Fruit fly (Drosophila melanogaster) whole organism, embryonic: ENCODE measurements around the gene Sidpn.

Experiments used
- CG11456 ChIP-seq: fragments of 200-800 bp; sonication (Bioruptor generic); IDR thresholded peaks from 3 replicates; pipeline ENCODE4 v1.3.6; 2022; ENCODE audit warnings: missing biosample characterization, missing genetic modification characterization
- CG12219 ChIP-seq: fragments of 200-800 bp; sonication (Bioruptor generic); optimal IDR thresholded peaks from 3 replicates; lab custom pipeline; 2018; ENCODE audit warnings: missing biosample characterization, mild to moderate bottlenecking, missing genetic modification characterization
- CG12942 ChIP-seq: fragments of 200-800 bp; sonication (Bioruptor generic); optimal IDR thresholded peaks from 3 replicates; lab custom pipeline; 2016; ENCODE audit warnings: missing biosample characterization, missing genetic modification characterization
- CG17385 ChIP-seq: fragments of 200-800 bp; sonication (Bioruptor generic); optimal IDR thresholded peaks from 3 replicates; lab custom pipeline; 2018; ENCODE audit warnings: missing biosample characterization, mild to moderate bottlenecking, missing genetic modification characterization
- CG18599 ChIP-seq: fragments of 200-800 bp; sonication (Bioruptor generic); optimal IDR thresholded peaks from 3 replicates; lab custom pipeline; 2017; ENCODE audit warnings: missing biosample characterization, missing genetic modification characterization, mild to moderate bottlenecking, moderate library complexity, missing genetic modification reagents
- CG2116 ChIP-seq: fragments of 200-800 bp; sonication (Bioruptor generic); optimal IDR thresholded peaks from 3 replicates; lab custom pipeline; 2018; ENCODE audit warnings: missing biosample characterization, mild to moderate bottlenecking, missing genetic modification characterization
- CG2120 ChIP-seq: fragments of 200-800 bp; sonication (Bioruptor generic); optimal IDR thresholded peaks from 3 replicates; lab custom pipeline; 2016; ENCODE audit warnings: missing biosample characterization, missing genetic modification characterization
- CG2199 ChIP-seq: fragments of 200-800 bp; sonication (Bioruptor generic); IDR thresholded peaks from 3 replicates; pipeline ENCODE4 v1.3.6; 2022; ENCODE audit warnings: missing biosample characterization, missing genetic modification characterization
- CG3065 ChIP-seq: fragments of 200-800 bp; sonication (Bioruptor generic); optimal IDR thresholded peaks from 2 replicates; lab custom pipeline; 2016; ENCODE audit warnings: missing biosample characterization, missing genetic modification characterization
- CG34376 ChIP-seq: fragments of 200-800 bp; sonication (Bioruptor generic); optimal IDR thresholded peaks from 2 replicates; lab custom pipeline; 2018; ENCODE audit warnings: missing biosample characterization, mild to moderate bottlenecking, missing genetic modification characterization
- CG7839 ChIP-seq: fragments of 200-800 bp; sonication (Bioruptor generic); optimal IDR thresholded peaks from 3 replicates; lab custom pipeline; 2018; ENCODE audit warnings: missing biosample characterization, mild to moderate bottlenecking, missing genetic modification characterization, moderate library complexity
- Chrac-16 ChIP-seq: fragments of 200-800 bp; sonication (Bioruptor generic); optimal IDR thresholded peaks from 3 replicates; lab custom pipeline; 2016; ENCODE audit warnings: missing biosample characterization, missing genetic modification characterization
- CoRest ChIP-seq: fragments of 200-800 bp; sonication (Bioruptor generic); optimal IDR thresholded peaks from 3 replicates; lab custom pipeline; 2018; ENCODE audit warnings: missing biosample characterization, mild to moderate bottlenecking, missing genetic modification characterization, moderate library complexity
- Dbx ChIP-seq: fragments of 200-800 bp; sonication (Bioruptor generic); IDR thresholded peaks from 3 replicates; pipeline ENCODE4 v1.3.6; 2022; ENCODE audit warnings: missing biosample characterization, missing genetic modification characterization
- Ets65A ChIP-seq: fragments of 200-800 bp; sonication (Bioruptor generic); peaks from one replicate; lab custom pipeline; 2016; ENCODE audit warnings: missing biosample characterization, missing genetic modification characterization
- GATAe ChIP-seq: fragments of 200-800 bp; sonication (Bioruptor generic); conservative IDR thresholded peaks from 2 replicates; pipeline ENCODE4 v1.3.6; 2022; ENCODE audit warnings: missing biosample characterization, missing genetic modification characterization
- Hmr ChIP-seq: fragments of 200-800 bp; sonication (Bioruptor generic); optimal IDR thresholded peaks from 3 replicates; lab custom pipeline; 2017; ENCODE audit warnings: mild to moderate bottlenecking, missing biosample characterization, missing genetic modification reagents, missing genetic modification characterization
- MTF-1 ChIP-seq: fragments of 200-800 bp; sonication (Bioruptor generic); optimal IDR thresholded peaks from 2 replicates; lab custom pipeline; 2018; ENCODE audit warnings: missing biosample characterization, mild to moderate bottlenecking, missing genetic modification characterization, borderline replicate concordance
- Med ChIP-seq: fragments of 200-800 bp; sonication (Bioruptor generic); peaks from one replicate; lab custom pipeline; 2016; ENCODE audit warnings: missing biosample characterization, missing genetic modification characterization, mild to moderate bottlenecking, inconsistent platforms, moderate library complexity
- Mrtf ChIP-seq: fragments of 200-800 bp; sonication (Bioruptor generic); IDR thresholded peaks from 3 replicates; pipeline ENCODE4 v1.3.6; 2022; ENCODE audit warnings: missing biosample characterization, missing genetic modification characterization
- NFAT ChIP-seq: fragments of 200-800 bp; sonication (Bioruptor generic); IDR thresholded peaks from 2 replicates; pipeline ENCODE4 v1.3.6; 2022; ENCODE audit warnings: missing biosample characterization, missing genetic modification characterization
- Nf-YA ChIP-seq: fragments of 200-800 bp; sonication (Bioruptor generic); IDR thresholded peaks from 2 replicates; pipeline ENCODE4 v1.3.6; 2022; ENCODE audit warnings: missing biosample characterization, missing genetic modification characterization
- Oaz ChIP-seq: fragments of 200-800 bp; sonication (Bioruptor generic); IDR thresholded peaks from 2 replicates; pipeline ENCODE4 v1.3.6; 2022; ENCODE audit warnings: missing biosample characterization, missing genetic modification characterization
- Opbp ChIP-seq: fragments of 200-800 bp; sonication (Bioruptor generic); IDR thresholded peaks from 3 replicates; pipeline ENCODE4 v1.3.6; 2022; ENCODE audit warnings: missing biosample characterization, missing genetic modification characterization; ENCODE audit not compliant: partially characterized antibody
- PHDP ChIP-seq: fragments of 200-800 bp; sonication (Bioruptor generic); optimal IDR thresholded peaks from 3 replicates; lab custom pipeline; 2018; ENCODE audit warnings: missing biosample characterization, mild to moderate bottlenecking, missing genetic modification characterization, moderate library complexity
- bsh ChIP-seq, 2 experiments: fragments of 200-800 bp; sonication (Bioruptor generic); optimal IDR thresholded peaks; 2 replicates each; lab custom pipeline; 2017 to 2018; ENCODE audit warnings: mild to moderate bottlenecking in 2 of 2, missing biosample characterization in 2 of 2, missing genetic modification characterization in 2 of 2, moderate library complexity in 1 of 2
- crc ChIP-seq: fragments of 200-800 bp; sonication (Bioruptor generic); optimal IDR thresholded peaks from 2 replicates; lab custom pipeline; 2016; ENCODE audit warnings: missing biosample characterization, missing genetic modification characterization
- disco-r ChIP-seq: fragments of 200-800 bp; sonication (Bioruptor generic); optimal IDR thresholded peaks from 2 replicates; lab custom pipeline; 2016; ENCODE audit warnings: missing biosample characterization, missing genetic modification characterization
- ems ChIP-seq: fragments of 200-800 bp; sonication (Bioruptor generic); optimal IDR thresholded peaks from 3 replicates; lab custom pipeline; 2016; ENCODE audit warnings: missing biosample characterization, missing genetic modification characterization
- exex ChIP-seq: fragments of 200-800 bp; sonication (Bioruptor generic); optimal IDR thresholded peaks from 4 replicates; lab custom pipeline; 2018; ENCODE audit warnings: missing biosample characterization, mild to moderate bottlenecking, missing genetic modification characterization, moderate library complexity
- grau ChIP-seq: fragments of 200-800 bp; optimal IDR thresholded peaks from 3 replicates; lab custom pipeline; 2019; ENCODE audit warnings: missing biosample characterization, mild to moderate bottlenecking, missing genetic modification characterization, moderate library complexity
- grn ChIP-seq: fragments of 200-800 bp; sonication (Bioruptor generic); optimal IDR thresholded peaks from 3 replicates; lab custom pipeline; 2017; ENCODE audit warnings: missing biosample characterization, missing genetic modification characterization
- hkb ChIP-seq, 2 experiments: fragments of 200-800 bp in 1 of 2; fragments of >200 bp in 1 of 2; sonication (Bioruptor generic) in 1 of 2; IDR thresholded peaks in 1 of 2; optimal IDR thresholded peaks in 1 of 2; 2 replicates each; pipeline versions ENCODE4 v1.3.6 to Lab custom; 2017 to 2022; ENCODE audit warnings: missing biosample characterization in 1 of 2, missing genetic modification characterization in 1 of 2
- mirr ChIP-seq: fragments of 200-800 bp; sonication (Bioruptor generic); optimal IDR thresholded peaks from 3 replicates; lab custom pipeline; 2018; ENCODE audit warnings: missing biosample characterization, mild to moderate bottlenecking, missing genetic modification characterization
- nom ChIP-seq: fragments of 200-800 bp; sonication (Bioruptor generic); optimal IDR thresholded peaks from 2 replicates; lab custom pipeline; 2017; ENCODE audit warnings: missing biosample characterization, missing genetic modification characterization, mild to moderate bottlenecking, moderate library complexity, missing genetic modification reagents
- org-1 ChIP-seq: fragments of 200-800 bp; sonication (Bioruptor generic); optimal IDR thresholded peaks from 2 replicates; lab custom pipeline; 2017; ENCODE audit warnings: missing biosample characterization, missing genetic modification characterization
- peb ChIP-seq: fragments of 200-800 bp; sonication (Bioruptor generic); IDR thresholded peaks from 2 replicates; pipeline ENCODE4 v1.3.6; 2022; ENCODE audit warnings: missing biosample characterization, missing genetic modification characterization
- rib ChIP-seq: fragments of 200-800 bp; sonication (Bioruptor generic); IDR thresholded peaks from 2 replicates; pipeline ENCODE4 v1.3.6; 2022; ENCODE audit warnings: missing biosample characterization, missing genetic modification characterization
- sens ChIP-seq: fragments of 200-800 bp; sonication (Bioruptor generic); peaks from one replicate; lab custom pipeline; 2016; ENCODE audit warnings: missing biosample characterization, missing genetic modification characterization
- sim ChIP-seq: fragments of 200-800 bp; sonication (Bioruptor generic); IDR thresholded peaks from 2 replicates; pipeline ENCODE4 v1.3.6; 2022; ENCODE audit warnings: missing biosample characterization, missing genetic modification characterization
- tx ChIP-seq: fragments of 200-800 bp; sonication (Bioruptor generic); optimal IDR thresholded peaks from 2 replicates; lab custom pipeline; 2016; ENCODE audit warnings: missing biosample characterization, missing genetic modification characterization
- vnd ChIP-seq: fragments of 200-800 bp; sonication (Bioruptor generic); IDR thresholded peaks from 3 replicates; pipeline ENCODE4 v1.3.6; 2022; ENCODE audit warnings: missing biosample characterization, missing genetic modification characterization; ENCODE audit not compliant: partially characterized antibody
- zen ChIP-seq: fragments of 200-800 bp; sonication (Bioruptor generic); optimal IDR thresholded peaks from 3 replicates; lab custom pipeline; 2018; ENCODE audit warnings: missing biosample characterization, mild to moderate bottlenecking, missing genetic modification characterization, moderate library complexity
- zf30C ChIP-seq: fragments of 200-800 bp; sonication (Bioruptor generic); optimal IDR thresholded peaks from 3 replicates; lab custom pipeline; 2018; ENCODE audit warnings: missing biosample characterization, mild to moderate bottlenecking, missing genetic modification characterization

Sidpn gene

DNA sequence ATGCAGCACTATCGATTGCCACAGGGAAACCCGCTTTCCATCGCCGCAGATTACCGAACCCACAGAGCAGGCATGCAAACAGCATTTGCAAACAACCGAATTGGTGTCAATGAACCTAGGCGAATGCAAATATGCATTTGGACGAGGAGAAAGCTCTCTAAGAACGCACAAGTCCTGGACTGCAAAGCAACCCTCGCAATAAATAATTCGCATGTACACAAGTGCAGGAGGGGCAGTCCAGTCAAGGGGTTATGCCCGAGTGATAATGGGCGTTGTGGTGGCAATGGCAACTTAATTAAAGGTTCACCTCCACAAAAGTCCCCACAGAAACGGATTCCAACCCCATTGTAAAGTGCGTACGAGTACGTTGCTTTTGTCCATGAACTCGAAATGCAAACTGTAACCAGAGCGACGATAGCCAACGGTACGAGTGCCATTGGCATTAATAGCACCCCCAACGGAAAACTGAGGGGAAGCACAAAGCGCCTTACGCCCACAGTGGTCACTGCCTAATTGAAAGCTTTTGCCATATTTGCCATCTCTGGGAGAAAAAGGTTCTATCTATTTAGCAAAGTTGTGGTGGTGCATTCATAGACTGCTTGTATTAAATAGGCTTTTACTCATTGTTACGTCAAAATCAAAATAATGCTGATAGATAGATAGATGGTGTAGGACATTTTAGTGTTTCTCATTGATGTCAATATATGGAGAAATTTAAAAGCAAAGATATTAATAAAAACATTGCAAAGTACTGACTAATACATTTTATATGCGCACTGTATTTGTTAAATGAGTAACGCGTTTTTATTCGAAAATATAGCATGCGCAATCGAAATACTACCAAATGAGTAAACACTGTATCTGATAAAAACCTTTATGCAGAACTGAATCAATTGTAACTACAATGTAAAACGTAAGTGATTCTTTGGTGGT lies 44.4 kb upstream of the Sidpn start (continued):
- peak; percentile 20 for TF ChIP-seq CG7839
- no peak for TF ChIP-seq Opbp (GFP tag; lab: Robert Waterston, UW)
- no peak for TF ChIP-seq Oaz (GFP tag; lab: Robert Waterston, UW)
- TF ChIP-seq Med, result peak; percentile 55
- no peak for TF ChIP-seq org-1 (GFP tag; lab: Kevin White, UChicago)
- no peak for TF ChIP-seq Ets65A (GFP tag; lab: Kevin White, UChicago)
- no peak for TF ChIP-seq Dbx
- no peak for TF ChIP-seq disco-r (GFP tag; lab: Kevin White, UChicago)
- TF ChIP-seq sim (GFP tag; lab: Robert Waterston, UW), result no peak
- TF ChIP-seq crc (GFP tag; lab: Kevin White, UChicago), result no peak
- no peak for TF ChIP-seq CG18599
- no peak for TF ChIP-seq rib (GFP tag; lab: Robert Waterston, UW)
- TF ChIP-seq peb (GFP tag; lab: Robert Waterston, UW), result no peak
- no peak for TF ChIP-seq CG12942
- TF ChIP-seq GATAe (GFP tag; lab: Robert Waterston, UW), result no peak
- no peak for TF ChIP-seq zf30C (GFP tag; lab: Kevin White, UChicago)
- TF ChIP-seq zen (tag; lab: Kevin White, UChicago), result no peak
- peak; percentile 3 for TF ChIP-seq CG17385
- no peak for TF ChIP-seq CG3065 (GFP tag; lab: Kevin White, UChicago)
- peak in 1 of 2 experiments; percentile 15 for TF ChIP-seq bsh (GFP tag; optimal IDR thresholded peaks at IDR 0.05; lab: Kevin White, UChicago)
- TF ChIP-seq ems (GFP tag; lab: Kevin White, UChicago), result no peak
- TF ChIP-seq Chrac-16 (GFP tag; lab: Kevin White, UChicago), result no peak
- TF ChIP-seq tx (GFP tag; lab: Kevin White, UChicago), result no peak
- no peak for TF ChIP-seq Nf-YA (GFP tag; lab: Robert Waterston, UW)
- no peak for TF ChIP-seq CG2116

dm6 chr2L:18984158-18984557 lies 43.4 kb upstream of the Sidpn start:
- TF ChIP-seq Ets65A (GFP tag; lab: Kevin White, UChicago) (peak; percentile 20), PHDP (tag; lab: Kevin White, UChicago) (no peak), CG11456 (GFP tag; lab: Robert Waterston, UW) (no peak), CoRest (tag; lab: Kevin White, UChicago) (no peak), vnd (GFP tag; lab: Robert Waterston, UW) (no peak), sens (peak; percentile 65), nom (GFP tag; lab: Kevin White, UChicago) (peak; percentile 24)
- TF ChIP-seq, all 482 proteins: peak for 3

dm6 chr2L:18985201-18986124 lies 42.0 kb upstream of the Sidpn start:
- peak; percentile 39 for TF ChIP-seq CG34376 (GFP tag; lab: Kevin White, UChicago)
- peak; percentile 87 for TF ChIP-seq grn (GFP tag; lab: Kevin White, UChicago)
- no peak for TF ChIP-seq CG12219 (GFP tag; lab: Kevin White, UChicago)
- 0 out of 3 replicates have a peak, but pooled peaks have one; percentile 15 for TF ChIP-seq Mrtf (GFP tag; lab: Robert Waterston, UW)
- peak; percentile 26 for TF ChIP-seq Med
- peak; percentile 49; the same call in 1 of the 3 replicates for TF ChIP-seq CG2199 (GFP tag; lab: Robert Waterston, UW)
- TF ChIP-seq MTF-1 (GFP tag; lab: Kevin White, UChicago), result no peak
- peak; percentile 36 for TF ChIP-seq CG2120 (GFP tag; lab: Kevin White, UChicago)
- TF ChIP-seq mirr (GFP tag; lab: Kevin White, UChicago), result peak; percentile 90
- peak; percentile 90 for TF ChIP-seq exex (tag; lab: Kevin White, UChicago)
- TF ChIP-seq Hmr (GFP tag; lab: Kevin White, UChicago), result peak; percentile 38
- TF ChIP-seq CG18599, result peak; percentile 28
- no peak for TF ChIP-seq NFAT (GFP tag; lab: Robert Waterston, UW)
- TF ChIP-seq hkb (optimal IDR thresholded peaks at IDR 0.05; lab: Kevin White, UChicago), result no peak
- 0 out of 2 replicates have a peak, but pooled peaks have one; percentile 13 for TF ChIP-seq hkb (GFP tag; IDR thresholded peaks at IDR 0.05; lab: Robert Waterston, UW)
- TF ChIP-seq grau (tag; lab: Kevin White, UChicago), result peak; percentile 71
